Worm (Caenorhabditis elegans): Measurements from ENCODE around the gene K02D10.2.
A peak's percentile ranks its signal among the peaks of the same experiment; 100 is the strongest.

- TF ChIP-seq elt-2 (tag; optimal IDR thresholded peaks at IDR 0.05): no peak
- no peak for TF ChIP-seq dve-1 (tag; optimal IDR thresholded peaks at IDR 0.05)
- TF ChIP-seq ama-1 (optimal IDR thresholded peaks at IDR 0.05): peak; percentile 5
- no peak for TF ChIP-seq ahr-1 (tag; optimal IDR thresholded peaks at IDR 0.05)
- TF ChIP-seq unc-86 (tag; optimal IDR thresholded peaks at IDR 0.05): no peak
- no peak for TF ChIP-seq ceh-45 (GFP tag; IDR thresholded peaks at IDR 0.05)
- TF ChIP-seq fkh-10 (GFP tag; optimal IDR thresholded peaks at IDR 0.05): no peak
- no peak for TF ChIP-seq elt-4 (tag; optimal IDR thresholded peaks at IDR 0.05)
These were observed 23.7 kb upstream of the K02D10.2 start for ce11 chrIII:8794793-8795192.
